Worm (Caenorhabditis elegans) whole organism, late embryonic: ENCODE measurements around the gene T08D2.6.

ENCODE experiments used
- ahr-1 ChIP-seq: sonication (generic microtip); optimal IDR thresholded peaks from 2 replicates; lab custom pipeline; 2016; ENCODE audit warnings: missing genetic modification characterization, missing compliant biosample characterization
- ama-1 ChIP-seq: fragments of 150-350 bp; optimal IDR thresholded peaks from 2 replicates; lab custom pipeline; 2014
- elt-2 ChIP-seq: sonication (generic microtip); optimal IDR thresholded peaks from 2 replicates; lab custom pipeline; 2016; ENCODE audit warnings: missing genetic modification reagents, missing genetic modification characterization, missing compliant biosample characterization
- elt-4 ChIP-seq: sonication (generic microtip); optimal IDR thresholded peaks from 2 replicates; lab custom pipeline; 2016; ENCODE audit warnings: missing genetic modification characterization, missing compliant biosample characterization
- ets-4 ChIP-seq: sonication (generic microtip); optimal IDR thresholded peaks from 2 replicates; lab custom pipeline; 2016; ENCODE audit warnings: missing genetic modification characterization, missing compliant biosample characterization
- eyg-1 ChIP-seq: sonication (generic microtip); optimal IDR thresholded peaks from 2 replicates; lab custom pipeline; 2016; ENCODE audit warnings: missing genotype, missing genetic modification characterization, missing compliant biosample characterization
- fkh-10 ChIP-seq: fragments of 150-350 bp; optimal IDR thresholded peaks from 2 replicates; lab custom pipeline; 2014; ENCODE audit warnings: missing biosample characterization, missing genetic modification reagents, missing genetic modification characterization
- lin-11 ChIP-seq: fragments of 200-800 bp; sonication (Bioruptor generic); optimal IDR thresholded peaks from 2 replicates; lab custom pipeline; 2018; ENCODE audit warnings: mild to moderate bottlenecking, missing genetic modification characterization, missing compliant biosample characterization
- nhr-11 ChIP-seq: fragments of 150-350 bp; optimal IDR thresholded peaks from 2 replicates; lab custom pipeline; 2014; ENCODE audit warnings: missing biosample characterization, missing genetic modification characterization
- pha-4 ChIP-seq: fragments of 150-350 bp; optimal IDR thresholded peaks from 2 replicates; lab custom pipeline; 2018; ENCODE audit warnings: missing biosample characterization, missing genetic modification reagents, missing genetic modification characterization
- pqm-1 ChIP-seq: sonication (generic microtip); optimal IDR thresholded peaks from 2 replicates; lab custom pipeline; 2016; ENCODE audit warnings: missing genetic modification characterization, missing compliant biosample characterization

DNA sequence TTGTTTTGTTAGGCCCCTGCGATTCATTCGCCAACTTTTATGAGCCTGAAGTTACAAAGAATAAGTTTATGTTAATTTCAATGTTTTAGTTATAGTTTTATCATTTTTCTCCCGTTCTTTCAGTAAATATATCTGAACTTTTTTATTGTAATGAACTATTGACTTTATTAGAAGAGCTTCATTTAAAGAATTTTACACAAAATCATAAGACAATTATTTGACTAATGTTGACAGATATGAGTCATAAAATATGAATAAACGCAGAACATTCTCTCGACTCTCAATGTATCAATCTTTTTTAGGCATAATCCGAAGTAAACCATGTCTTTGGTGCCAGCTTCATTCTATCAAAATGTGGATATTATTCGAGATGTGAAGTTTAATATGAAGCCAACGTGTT, 4.9 kb downstream of the T08D2.6 start, which contains the start of the genes T08D2.5 and T08D2.4:
- TF ChIP-seq fkh-10: no peak
- no peak for TF ChIP-seq eyg-1
- TF ChIP-seq elt-4 (tag; lab: Kevin White, UChicago): no peak
- TF ChIP-seq elt-2 (tag; lab: Kevin White, UChicago): no peak
- no peak for TF ChIP-seq ama-1 (lab: Kevin White, UChicago)
- no peak for TF ChIP-seq nhr-11 (tag; lab: Kevin White, UChicago)
- no peak for TF ChIP-seq ahr-1
- TF ChIP-seq pqm-1: no peak
- no peak for TF ChIP-seq ets-4 (tag; lab: Kevin White, UChicago)
- no peak for TF ChIP-seq lin-11 (tag; lab: Kevin White, UChicago)
- TF ChIP-seq pha-4: no peak
